Worm (Caenorhabditis elegans) whole organism, L3 larva: ENCODE results near the gene B0454.6.
A peak's percentile ranks its signal among the peaks of the same experiment; 100 is the strongest.

Source experiments
- R02D3.7 ChIP-seq: fragments of 150-350 bp; optimal IDR thresholded peaks from 2 replicates; lab custom pipeline; 2014; ENCODE audit warnings: missing biosample characterization, missing genetic modification characterization
- ZK546.5 ChIP-seq: sonication (generic microtip); optimal IDR thresholded peaks from 2 replicates; lab custom pipeline; 2017; ENCODE audit warnings: missing biosample characterization, missing genetic modification characterization
- ceh-28 ChIP-seq: fragments of 150-350 bp; optimal IDR thresholded peaks from 2 replicates; lab custom pipeline; 2014; ENCODE audit warnings: missing biosample characterization, missing genetic modification reagents, missing genetic modification characterization
- ceh-82 ChIP-seq: fragments of 150-350 bp; optimal IDR thresholded peaks from 2 replicates; lab custom pipeline; 2014; ENCODE audit warnings: missing biosample characterization, missing genetic modification characterization
- egl-5 ChIP-seq: fragments of 150-350 bp; optimal IDR thresholded peaks from 2 replicates; lab custom pipeline; 2017; ENCODE audit warnings: missing biosample characterization, missing genetic modification reagents, missing genetic modification characterization, inconsistent platforms
- elt-1 ChIP-seq: fragments of 150-350 bp; optimal IDR thresholded peaks from 2 replicates; lab custom pipeline; 2014; ENCODE audit warnings: missing biosample characterization, missing genetic modification characterization
- elt-3 ChIP-seq, 3 experiments: fragments of 150-350 bp in 1 of 3; sonication (generic microtip) in 2 of 3; optimal IDR thresholded peaks; 2 replicates in 2 of 3; 4 replicates in 1 of 3; lab custom pipeline; 2014 to 2017; ENCODE audit warnings: missing biosample characterization in 3 of 3, missing genetic modification characterization in 3 of 3
- jun-1 ChIP-seq: fragments of 150-350 bp; optimal IDR thresholded peaks from 2 replicates; lab custom pipeline; 2014; ENCODE audit warnings: missing biosample characterization, missing genetic modification reagents, missing genetic modification characterization
- lsy-12 ChIP-seq: sonication (generic microtip); optimal IDR thresholded peaks from 2 replicates; lab custom pipeline; 2016; ENCODE audit warnings: mild to moderate bottlenecking, missing genetic modification characterization, missing compliant biosample characterization
- mdl-1 ChIP-seq: fragments of 150-350 bp; optimal IDR thresholded peaks from 2 replicates; lab custom pipeline; 2014; ENCODE audit warnings: missing biosample characterization, missing genetic modification characterization
- mml-1 ChIP-seq: fragments of 150-350 bp; sonication (generic microtip); optimal IDR thresholded peaks from 3 replicates; lab custom pipeline; 2014; ENCODE audit warnings: missing biosample characterization, missing genetic modification characterization
- nhr-11 ChIP-seq: fragments of 150-350 bp; optimal IDR thresholded peaks from 2 replicates; lab custom pipeline; 2014; ENCODE audit warnings: missing biosample characterization, missing genetic modification characterization
- nhr-12 ChIP-seq: fragments of 150-350 bp; optimal IDR thresholded peaks from 2 replicates; lab custom pipeline; 2014; ENCODE audit warnings: missing biosample characterization, missing genetic modification characterization
- nhr-25 ChIP-seq: sonication (generic microtip); optimal IDR thresholded peaks from 2 replicates; lab custom pipeline; 2017; ENCODE audit warnings: missing biosample characterization, missing genetic modification characterization
- nhr-28 ChIP-seq: fragments of 150-350 bp; optimal IDR thresholded peaks from 2 replicates; lab custom pipeline; 2014; ENCODE audit warnings: missing biosample characterization, missing genetic modification characterization
- pqm-1 ChIP-seq: fragments of 150-350 bp; optimal IDR thresholded peaks from 2 replicates; lab custom pipeline; 2017; ENCODE audit warnings: missing biosample characterization, missing genetic modification characterization, inconsistent platforms
- snpc-4 ChIP-seq: fragments of 150-350 bp; optimal IDR thresholded peaks from 2 replicates; lab custom pipeline; 2014; ENCODE audit warnings: missing biosample characterization, missing genetic modification characterization
- tbx-2 ChIP-seq: sonication (generic microtip); optimal IDR thresholded peaks from 2 replicates; lab custom pipeline; 2016; ENCODE audit warnings: mild to moderate bottlenecking, missing genetic modification characterization, missing compliant biosample characterization
- unc-39 ChIP-seq: sonication (generic microtip); optimal IDR thresholded peaks from 4 replicates; lab custom pipeline; 2017; ENCODE audit warnings: missing biosample characterization, missing genetic modification characterization
- zag-1 ChIP-seq: fragments of 150-350 bp; optimal IDR thresholded peaks from 2 replicates; lab custom pipeline; 2014; ENCODE audit warnings: missing biosample characterization, missing genetic modification characterization
- ztf-11 ChIP-seq: fragments of 150-350 bp; optimal IDR thresholded peaks from 2 replicates; lab custom pipeline; 2014; ENCODE audit warnings: missing biosample characterization, missing genetic modification characterization
- ztf-4 ChIP-seq: fragments of 150-350 bp; optimal IDR thresholded peaks from 2 replicates; lab custom pipeline; 2014; ENCODE audit warnings: missing biosample characterization, missing genetic modification characterization

The B0454.6 gene

ce11 chrII:3076915-3077314 is 44.3 kb downstream of the B0454.6 start, which contains the start of gene Y25C1A.8 (continued):
- TF ChIP-seq mml-1 (tag; lab: Kevin White, UChicago) (no peak), ztf-4 (tag; lab: Kevin White, UChicago) (no peak), tbx-2 (peak; percentile 87), ceh-82 (tag; lab: Kevin White, UChicago) (peak; percentile 89), nhr-12 (tag; lab: Kevin White, UChicago) (no peak), pqm-1 (tag; lab: Kevin White, UChicago) (peak; percentile 32), elt-1 (tag; lab: Kevin White, UChicago) (peak; percentile 71), jun-1 (tag; lab: Kevin White, UChicago) (peak; percentile 94), elt-3 (tag; optimal IDR thresholded peaks at IDR 0.05; lab: Kevin White, UChicago) (peak in 1 of 3 experiments; percentile 32), mdl-1 (tag; lab: Kevin White, UChicago) (no peak)
- TF ChIP-seq, all 47 proteins: peak for 29

ce11 chrII:3078496-3078895 is 45.9 kb downstream of the B0454.6 start, which contains the start of gene copb-1:
copb-1 (plus strand) TSS chrII:3078796.
- TF ChIP-seq ztf-11 (tag; lab: Kevin White, UChicago) (no peak), ZK546.5 (tag; lab: Kevin White, UChicago) (no peak), R02D3.7 (tag; lab: Kevin White, UChicago) (no peak), nhr-12 (tag; lab: Kevin White, UChicago) (no peak), egl-5 (tag; lab: Kevin White, UChicago) (no peak), lsy-12 (tag; lab: Kevin White, UChicago) (no peak), nhr-11 (tag; lab: Kevin White, UChicago) (no peak), unc-39 (no peak), snpc-4 (tag; lab: Kevin White, UChicago) (no peak), ceh-28 (no peak), mml-1 (tag; lab: Kevin White, UChicago) (no peak), nhr-28 (no peak), zag-1 (tag; lab: Kevin White, UChicago) (no peak), tbx-2 (no peak), nhr-25 (no peak), elt-3 (tag; optimal IDR thresholded peaks at IDR 0.05; lab: Kevin White, UChicago) (no peak)
